Worm (Caenorhabditis elegans): ENCODE measurements around the gene nhr-40.
A peak's percentile ranks its signal among the peaks of the same experiment; 100 is the strongest.

Gene nhr-40

ce11 chrX:2613077-2613476, 19.3 kb downstream of the nhr-40 start (continued):
- no peak for TF ChIP-seq ZK546.5 (tag; optimal IDR thresholded peaks at IDR 0.05)
- no peak for TF ChIP-seq nhr-237 (tag; optimal IDR thresholded peaks at IDR 0.05)
- no peak for TF ChIP-seq ceh-32 (tag; optimal IDR thresholded peaks at IDR 0.05; ENCODE audit: poor library complexity)
- no peak for TF ChIP-seq saeg-2 (GFP tag; IDR thresholded peaks at IDR 0.05)
- peak; percentile 79 for TF ChIP-seq rbr-2 (tag; optimal IDR thresholded peaks at IDR 0.05)
- no peak for TF ChIP-seq cey-2 (tag; optimal IDR thresholded peaks at IDR 0.05; ENCODE audit: borderline replicate concordance, insufficient read depth)
- TF ChIP-seq R02D3.7 (tag; optimal IDR thresholded peaks at IDR 0.05), result no peak
- TF ChIP-seq Y5F2A.4 (GFP tag; optimal IDR thresholded peaks at IDR 0.05), result peak; percentile 65
- TF ChIP-seq mdl-1 (tag; optimal IDR thresholded peaks at IDR 0.05), result peak in 1 of 2 experiments; percentile 62

- TF ChIP-seq zag-1 (tag; optimal IDR thresholded peaks at IDR 0.05), result no peak
- no peak for TF ChIP-seq ceh-62 (tag; optimal IDR thresholded peaks at IDR 0.05)
Observed at ce11 chrX:2614158-2614557, 20.4 kb downstream of the nhr-40 start.

ce11 chrX:2615626-2616025, 21.8 kb downstream of the nhr-40 start, which contains the start of gene T03G6.3:
T03G6.3 (minus strand) TSS chrX:2615726.
- TF ChIP-seq unc-62 (GFP tag; optimal IDR thresholded peaks at IDR 0.05 in 1 of 2) (peak in 1 of 2 experiments; percentile 82), unc-62 (tag; optimal IDR thresholded peaks at IDR 0.05) (no peak), lin-13 (GFP tag; optimal IDR thresholded peaks at IDR 0.05) (no peak), tra-1 (GFP tag; IDR thresholded peaks at IDR 0.05) (no peak)

- TF ChIP-seq lim-7 (GFP tag; IDR thresholded peaks at IDR 0.05), result no peak
- peak; percentile 32 for TF ChIP-seq hlh-11 (tag; optimal IDR thresholded peaks at IDR 0.05)
- TF ChIP-seq daf-16 (GFP tag; optimal IDR thresholded peaks at IDR 0.05), result peak in 1 of 2 experiments; percentile 86
- TF ChIP-seq daf-16 (tag; optimal IDR thresholded peaks at IDR 0.05), result no peak
- TF ChIP-seq ces-1 (GFP tag; optimal IDR thresholded peaks at IDR 0.05), result no peak
- TF ChIP-seq nhr-11 (tag; optimal IDR thresholded peaks at IDR 0.05), result peak; percentile 52
- no peak for TF ChIP-seq duxl-1 (tag; optimal IDR thresholded peaks at IDR 0.05; ENCODE audit: poor library complexity)
- no peak for TF ChIP-seq skn-1 (tag; optimal IDR thresholded peaks at IDR 0.05)
- no peak for TF ChIP-seq lin-15B (tag; optimal IDR thresholded peaks at IDR 0.05)
Observed at ce11 chrX:2620280-2620679, 26.5 kb downstream of the nhr-40 start.

ce11 chrX:2626153-2626552, 32.4 kb downstream of the nhr-40 start:
- TF ChIP-seq nhr-237 (tag; optimal IDR thresholded peaks at IDR 0.05), result no peak
- TF ChIP-seq zip-2 (tag; optimal IDR thresholded peaks at IDR 0.05), result no peak
- TF ChIP-seq mxl-2 (GFP tag; conservative IDR thresholded peaks at IDR 0.05), result no peak
- no peak for TF ChIP-seq pha-4 (GFP tag; IDR thresholded peaks at IDR 0.05)
- TF ChIP-seq pha-4 (tag; optimal IDR thresholded peaks at IDR 0.05), result no peak
- no peak for TF ChIP-seq mes-2 (tag; optimal IDR thresholded peaks at IDR 0.05; ENCODE audit: poor library complexity, severe bottlenecking)
- TF ChIP-seq lsy-2 (tag; optimal IDR thresholded peaks at IDR 0.05), result no peak
- TF ChIP-seq daf-12 (tag; optimal IDR thresholded peaks at IDR 0.05), result no peak
- no peak for TF ChIP-seq lir-3 (tag; optimal IDR thresholded peaks at IDR 0.05)
- no peak for TF ChIP-seq zfp-3 (GFP tag; conservative IDR thresholded peaks at IDR 0.05)
- no peak for TF ChIP-seq vab-7 (GFP tag; IDR thresholded peaks at IDR 0.05)
- no peak for TF ChIP-seq madf-5 (GFP tag; IDR thresholded peaks at IDR 0.05)
- TF ChIP-seq ctbp-1 (GFP tag; IDR thresholded peaks at IDR 0.05), result no peak
- no peak for TF ChIP-seq lin-38 (GFP tag; IDR thresholded peaks at IDR 0.05)
